Fruit fly (Drosophila melanogaster) whole organism, wandering third instar larva: ENCODE results near the gene Rpp21.
A peak's percentile ranks its signal among the peaks of the same experiment; 100 is the strongest.

Experiments used
- Abd-B ChIP-seq: fragments of >200 bp; optimal IDR thresholded peaks from 2 replicates; lab custom pipeline; 2017; ENCODE audit warnings: missing biosample characterization, missing genetic modification characterization
- CG32264 ChIP-seq: fragments of 200-800 bp; sonication (Bioruptor generic); optimal IDR thresholded peaks from 2 replicates; lab custom pipeline; 2016; ENCODE audit warnings: missing biosample characterization, missing genetic modification characterization
- CG9705 ChIP-seq: fragments of 200-800 bp; sonication (Bioruptor generic); optimal IDR thresholded peaks from 2 replicates; lab custom pipeline; 2018; ENCODE audit warnings: missing biosample characterization, mild to moderate bottlenecking, missing genetic modification characterization
- CrebA ChIP-seq: fragments of 200-800 bp; sonication (Bioruptor generic); optimal IDR thresholded peaks from 2 replicates; lab custom pipeline; 2016; ENCODE audit warnings: missing biosample characterization, mild to moderate bottlenecking, missing genetic modification characterization, borderline replicate concordance
- Dfd ChIP-seq: fragments of >200 bp; optimal IDR thresholded peaks from 2 replicates; lab custom pipeline; 2017; ENCODE audit warnings: missing biosample characterization, missing genetic modification characterization
- Dif ChIP-seq: fragments of 200-275, 200-300 bp; sonication (Bioruptor generic); optimal IDR thresholded peaks from 2 replicates; lab custom pipeline; 2018; ENCODE audit warnings: missing biosample characterization, missing genetic modification characterization; ENCODE audit not compliant: partially characterized antibody
- GATAd ChIP-seq: sonication (Bioruptor generic); optimal IDR thresholded peaks from 2 replicates; lab custom pipeline; 2016; ENCODE audit warnings: missing biosample characterization, missing genetic modification characterization
- HLH106 ChIP-seq: fragments of 200-800 bp; optimal IDR thresholded peaks from 3 replicates; lab custom pipeline; 2019; ENCODE audit warnings: missing biosample characterization, mild to moderate bottlenecking, missing genetic modification characterization, moderate library complexity
- Hnf4 ChIP-seq: fragments of 200-800 bp; sonication (Bioruptor generic); optimal IDR thresholded peaks from 2 replicates; lab custom pipeline; 2016; ENCODE audit warnings: missing biosample characterization, mild to moderate bottlenecking, missing genetic modification characterization
- Hr78 ChIP-seq: fragments of >200 bp; optimal IDR thresholded peaks from 2 replicates; lab custom pipeline; 2017; ENCODE audit warnings: missing biosample characterization, missing genetic modification characterization
- Hr83 ChIP-seq: fragments of 200-300 bp; sonication (Bioruptor generic); optimal IDR thresholded peaks from 2 replicates; lab custom pipeline; 2016; ENCODE audit warnings: missing biosample characterization, mild to moderate bottlenecking, missing genetic modification characterization, moderate library complexity; ENCODE audit not compliant: poor library complexity, severe bottlenecking
- Jra ChIP-seq: sonication (Bioruptor generic); optimal IDR thresholded peaks from 2 replicates; lab custom pipeline; 2016; ENCODE audit warnings: missing biosample characterization, missing genetic modification characterization
- Myc ChIP-seq: fragments of >200 bp; optimal IDR thresholded peaks from 2 replicates; lab custom pipeline; 2017
- OdsH ChIP-seq: fragments of 200-800 bp; sonication (Bioruptor generic); optimal IDR thresholded peaks from 2 replicates; lab custom pipeline; 2016; ENCODE audit warnings: missing biosample characterization, mild to moderate bottlenecking, missing genetic modification characterization
- Rel ChIP-seq, 2 experiments: fragments of 200-800 bp; sonication (Bioruptor generic) in 1 of 2; optimal IDR thresholded peaks; 2 replicates in 1 of 2; 3 replicates in 1 of 2; lab custom pipeline; 2016 to 2019; ENCODE audit warnings: mild to moderate bottlenecking in 2 of 2, missing biosample characterization in 2 of 2, missing genetic modification characterization in 2 of 2, moderate library complexity in 1 of 2
- Vsx2 ChIP-seq: fragments of 200-300, 225-300 bp; sonication (Bioruptor generic); optimal IDR thresholded peaks from 2 replicates; lab custom pipeline; 2018; ENCODE audit warnings: missing biosample characterization, missing genetic modification characterization; ENCODE audit not compliant: partially characterized antibody
- brk ChIP-seq: fragments of 200-800 bp; sonication (Bioruptor generic); optimal IDR thresholded peaks from 2 replicates; lab custom pipeline; 2016; ENCODE audit warnings: missing biosample characterization, mild to moderate bottlenecking, missing genetic modification characterization
- dl ChIP-seq, 2 experiments: fragments of 175-275, 200-275 bp in 1 of 2; fragments of 200-275 bp in 1 of 2; sonication (Bioruptor generic); optimal IDR thresholded peaks; lab custom pipeline; 2018; ENCODE audit warnings: mild to moderate bottlenecking in 2 of 2, missing biosample characterization in 2 of 2, missing genetic modification characterization in 2 of 2, moderate library complexity in 2 of 2; ENCODE audit not compliant: partially characterized antibody in 2 of 2, insufficient read depth in 1 of 2
- foxo ChIP-seq, 2 experiments: fragments of 200-800 bp; sonication (Bioruptor generic); optimal IDR thresholded peaks; 2 replicates in 1 of 2; 3 replicates in 1 of 2; lab custom pipeline; 2016 to 2017; ENCODE audit warnings: missing biosample characterization in 2 of 2, missing genetic modification characterization in 2 of 2
- fru ChIP-seq: fragments of 200-800 bp; sonication (Bioruptor generic); optimal IDR thresholded peaks from 3 replicates; lab custom pipeline; 2016; ENCODE audit warnings: missing biosample characterization, mild to moderate bottlenecking, missing genetic modification characterization
- h ChIP-seq: fragments of 200-800 bp; sonication (Bioruptor generic); optimal IDR thresholded peaks from 3 replicates; lab custom pipeline; 2016; ENCODE audit warnings: missing biosample characterization, mild to moderate bottlenecking, missing genetic modification characterization
- jim ChIP-seq: fragments of 175-275, 200-325 bp; sonication (Bioruptor generic); optimal IDR thresholded peaks from 2 replicates; lab custom pipeline; 2016; ENCODE audit warnings: missing biosample characterization, mild to moderate bottlenecking, missing genetic modification characterization
- lola ChIP-seq: fragments of >200 bp; optimal IDR thresholded peaks from 2 replicates; lab custom pipeline; 2017; ENCODE audit warnings: missing biosample characterization, missing genetic modification characterization
- psq ChIP-seq: fragments of 200-800 bp; sonication (Bioruptor generic); optimal IDR thresholded peaks from 3 replicates; lab custom pipeline; 2017; ENCODE audit warnings: missing biosample characterization, mild to moderate bottlenecking, missing genetic modification characterization, moderate library complexity
- rgr ChIP-seq: fragments of 200-800 bp; sonication (Bioruptor generic); optimal IDR thresholded peaks from 3 replicates; lab custom pipeline; 2016; ENCODE audit warnings: missing biosample characterization, mild to moderate bottlenecking, missing genetic modification characterization
- sv ChIP-seq: fragments of 200-800 bp; sonication (Bioruptor generic); optimal IDR thresholded peaks from 3 replicates; lab custom pipeline; 2016; ENCODE audit warnings: missing biosample characterization, missing genetic modification characterization
- tai ChIP-seq: sonication (Bioruptor generic); optimal IDR thresholded peaks from 2 replicates; lab custom pipeline; 2016; ENCODE audit warnings: missing biosample characterization, missing genetic modification characterization
- woc ChIP-seq: sonication (Bioruptor generic); optimal IDR thresholded peaks from 2 replicates; lab custom pipeline; 2016; ENCODE audit warnings: missing biosample characterization, mild to moderate bottlenecking, missing genetic modification characterization

Rpp21 gene

dm6 chrX:1030478-1030877, at the start of gene Rpp21, which contains the start of gene Cdc45:
Rpp21 (plus strand) TSS chrX:1030758.
Cdc45 (minus strand) TSS chrX:1030556.
- peak; percentile 10 for TF ChIP-seq h
- peak in 1 of 2 experiments; percentile 3 for TF ChIP-seq foxo (GFP tag; optimal IDR thresholded peaks at IDR 0.05; lab: Kevin White, UChicago)
- TF ChIP-seq HLH106 (tag; lab: Kevin White, UChicago): peak; percentile 13
- TF ChIP-seq Myc: peak; percentile 35
- TF ChIP-seq brk (GFP tag; lab: Kevin White, UChicago): no peak
- no peak for TF ChIP-seq CG9705
- TF ChIP-seq Rel (GFP tag; optimal IDR thresholded peaks at IDR 0.05; lab: Kevin White, UChicago): no peak
- peak; percentile 26 for TF ChIP-seq Rel (tag; optimal IDR thresholded peaks at IDR 0.05; lab: Kevin White, UChicago)

dm6 chrX:985911-986310, 44.6 kb upstream of the Rpp21 start:
- no peak for TF ChIP-seq jim

- TF ChIP-seq psq (GFP tag; lab: Kevin White, UChicago) (no peak), CG9705 (no peak), CG32264 (GFP tag; lab: Kevin White, UChicago) (no peak), Myc (no peak), Abd-B (GFP tag; lab: Kevin White, UChicago) (no peak), h (no peak), Hr78 (GFP tag; lab: Kevin White, UChicago) (no peak), woc (GFP tag; lab: Kevin White, UChicago) (no peak), CrebA (GFP tag; lab: Kevin White, UChicago) (no peak), rgr (GFP tag; lab: Kevin White, UChicago) (no peak), tai (GFP tag; lab: Kevin White, UChicago) (no peak), lola (GFP tag; lab: Kevin White, UChicago) (no peak), fru (GFP tag; lab: Kevin White, UChicago) (no peak), Hnf4 (GFP tag; lab: Kevin White, UChicago) (no peak), Jra (GFP tag; lab: Kevin White, UChicago) (no peak)
Observed at dm6 chrX:990218-990617, 40.3 kb upstream of the Rpp21 start, which contains the start of gene CG18823. CG18823 (plus strand) TSS chrX:990518.

dm6 chrX:998884-999283, 31.7 kb upstream of the Rpp21 start:
- no peak for TF ChIP-seq CG9705
- peak in 1 of 2 experiments; percentile 1 for TF ChIP-seq foxo (GFP tag; optimal IDR thresholded peaks at IDR 0.05; lab: Kevin White, UChicago)
- TF ChIP-seq, all 38 proteins: peak for 1

- TF ChIP-seq woc (GFP tag; lab: Kevin White, UChicago) (no peak), Dif (GFP tag; lab: Kevin White, UChicago) (no peak), Vsx2 (GFP tag; lab: Kevin White, UChicago) (no peak), Dfd (GFP tag; lab: Kevin White, UChicago) (no peak), CrebA (GFP tag; lab: Kevin White, UChicago) (no peak), sv (GFP tag; lab: Kevin White, UChicago) (no peak)
Observed at dm6 chrX:1006182-1006581, 24.4 kb upstream of the Rpp21 start.

- TF ChIP-seq Myc: peak; percentile 68
- TF ChIP-seq Vsx2 (GFP tag; lab: Kevin White, UChicago): no peak
Observed at dm6 chrX:1009468-1010259, 20.9 kb upstream of the Rpp21 start.

- TF ChIP-seq dl (GFP tag; optimal IDR thresholded peaks at IDR 0.05; lab: Kevin White, UChicago; ENCODE audit: insufficient read depth in 1 of 2, partially characterized antibody in 2 of 2): no peak
- TF ChIP-seq OdsH (GFP tag; lab: Kevin White, UChicago): no peak
- TF ChIP-seq Hr83: no peak
- TF ChIP-seq CG9705: no peak
- TF ChIP-seq Vsx2 (GFP tag; lab: Kevin White, UChicago): no peak
- TF ChIP-seq jim: no peak
- no peak for TF ChIP-seq Abd-B (GFP tag; lab: Kevin White, UChicago)
- no peak for TF ChIP-seq GATAd (GFP tag; lab: Kevin White, UChicago)
- TF ChIP-seq psq (GFP tag; lab: Kevin White, UChicago): no peak
- no peak for TF ChIP-seq tai (GFP tag; lab: Kevin White, UChicago)
- no peak for TF ChIP-seq HLH106 (tag; lab: Kevin White, UChicago)
- TF ChIP-seq Hr78 (GFP tag; lab: Kevin White, UChicago): no peak
- TF ChIP-seq fru (GFP tag; lab: Kevin White, UChicago): no peak
- no peak for TF ChIP-seq Dfd (GFP tag; lab: Kevin White, UChicago)
- TF ChIP-seq rgr (GFP tag; lab: Kevin White, UChicago): no peak
- TF ChIP-seq Myc: no peak
- TF ChIP-seq CG32264 (GFP tag; lab: Kevin White, UChicago): no peak
- no peak for TF ChIP-seq sv (GFP tag; lab: Kevin White, UChicago)
- TF ChIP-seq CrebA (GFP tag; lab: Kevin White, UChicago): no peak
- TF ChIP-seq, all 38 proteins: peak for 0
Observed at dm6 chrX:1011543-1012085, 18.9 kb upstream of the Rpp21 start, which contains the start of the genes TfIIA-S-2 and CG14631. TfIIA-S-2 (minus strand) TSS chrX:1011643. CG14631 (plus strand) TSS chrX:1012035.
